Worm (Caenorhabditis elegans) whole organism, mixed stage, embryonic: Measurements from ENCODE around the gene ZK632.9.

Source experiments
- M03D4.4 ChIP-seq: sonication (generic microtip); optimal IDR thresholded peaks from 2 replicates; lab custom pipeline; 2017; ENCODE audit warnings: mild to moderate bottlenecking, missing genetic modification characterization, missing compliant biosample characterization
- blmp-1 ChIP-seq: fragments of 150-350 bp; optimal IDR thresholded peaks from 2 replicates; lab custom pipeline; 2014; ENCODE audit warnings: missing biosample characterization, missing genetic modification characterization
- elt-1 ChIP-seq: sonication (generic microtip); optimal IDR thresholded peaks from 2 replicates; lab custom pipeline; 2017; ENCODE audit warnings: missing genetic modification characterization, mild to moderate bottlenecking, missing compliant biosample characterization, antibody characterized with exemption, moderate library complexity, borderline replicate concordance; ENCODE audit not compliant: insufficient read depth
- elt-3 ChIP-seq: fragments of 150-350 bp; optimal IDR thresholded peaks from 2 replicates; lab custom pipeline; 2014; ENCODE audit warnings: missing biosample characterization, missing genetic modification characterization
- flh-1 ChIP-seq: fragments of 200-800 bp; sonication (Bioruptor generic); optimal IDR thresholded peaks from 2 replicates; lab custom pipeline; 2018; ENCODE audit warnings: mild to moderate bottlenecking, missing genetic modification characterization, moderate library complexity, missing compliant biosample characterization
- hlh-1 ChIP-seq: fragments of 150-350 bp; optimal IDR thresholded peaks from 2 replicates; lab custom pipeline; 2014; ENCODE audit warnings: missing biosample characterization, missing genetic modification reagents, missing genetic modification characterization
- lin-13 ChIP-seq: fragments of 150-350 bp; optimal IDR thresholded peaks from 2 replicates; lab custom pipeline; 2014; ENCODE audit warnings: missing biosample characterization, missing genetic modification characterization
- mep-1 ChIP-seq: fragments of 150-350 bp; optimal IDR thresholded peaks from 2 replicates; lab custom pipeline; 2017; ENCODE audit warnings: missing biosample characterization, missing genetic modification reagents, missing genetic modification characterization, inconsistent platforms
- nhr-12 ChIP-seq: fragments of 150-350 bp; optimal IDR thresholded peaks from 2 replicates; lab custom pipeline; 2014; ENCODE audit warnings: missing biosample characterization, missing genetic modification characterization
- nhr-237 ChIP-seq: fragments of 150-350 bp; optimal IDR thresholded peaks from 2 replicates; lab custom pipeline; 2014; ENCODE audit warnings: missing biosample characterization, missing genetic modification characterization
- sem-2 ChIP-seq: fragments of 200-800 bp; sonication (Bioruptor generic); optimal IDR thresholded peaks from 2 replicates; lab custom pipeline; 2018; ENCODE audit warnings: mild to moderate bottlenecking, missing genetic modification characterization, missing compliant biosample characterization
- snpc-4 ChIP-seq: fragments of 150-350 bp; optimal IDR thresholded peaks from 2 replicates; lab custom pipeline; 2014; ENCODE audit warnings: missing biosample characterization, missing genetic modification characterization
- unc-62 ChIP-seq: fragments of 150-350 bp; optimal IDR thresholded peaks from 2 replicates; lab custom pipeline; 2014; ENCODE audit warnings: missing biosample characterization, missing genetic modification reagents, missing genetic modification characterization
- ztf-11 ChIP-seq: fragments of 150-350 bp; optimal IDR thresholded peaks from 2 replicates; lab custom pipeline; 2014; ENCODE audit warnings: missing biosample characterization, missing genetic modification characterization

DNA sequence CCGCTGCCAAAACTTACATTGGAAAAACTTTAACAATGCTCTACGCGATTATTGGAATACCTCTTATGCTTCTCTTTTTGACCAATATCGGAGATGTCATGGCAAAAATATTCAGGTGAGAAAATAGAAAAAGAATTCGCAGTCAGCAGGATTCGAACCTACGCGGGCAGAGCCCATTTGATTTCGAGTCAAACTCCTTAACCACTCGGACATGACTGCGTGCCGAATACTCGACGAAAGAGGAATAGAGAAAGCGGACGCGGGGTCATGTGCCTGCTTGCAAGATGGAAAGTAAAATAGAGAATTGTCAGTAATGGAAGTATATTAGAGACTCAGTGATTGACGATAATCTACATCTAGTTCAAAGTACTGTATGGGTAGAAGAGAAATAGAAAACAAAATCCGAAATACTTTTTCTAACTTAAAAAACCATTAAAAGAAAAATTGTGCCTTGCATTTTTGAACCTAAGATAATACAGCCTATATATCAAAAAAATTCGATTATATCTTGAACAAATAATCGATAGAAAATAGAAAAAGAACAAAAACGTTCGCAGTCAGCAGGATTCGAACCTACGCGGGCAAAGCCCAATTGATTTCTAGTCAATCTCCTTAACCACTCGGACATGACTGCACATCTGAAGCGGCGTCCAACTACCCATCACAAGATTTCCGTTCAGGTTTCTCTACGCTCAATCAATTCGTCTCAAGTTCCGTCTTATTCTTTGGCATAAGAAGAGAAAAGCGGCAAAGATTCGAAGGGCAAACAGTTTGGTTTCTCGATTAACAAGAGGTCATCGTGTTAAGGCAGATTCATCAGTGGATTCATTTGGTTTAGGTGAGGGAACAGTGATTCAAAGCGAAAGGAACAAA is 36.5 kb upstream of the ZK632.9 start:
- TF ChIP-seq M03D4.4 (tag; lab: Kevin White, UChicago) (peak; percentile 83), elt-3 (tag; lab: Kevin White, UChicago) (no peak), hlh-1 (tag; lab: Kevin White, UChicago) (peak; percentile 26), lin-13 (peak; percentile 23), mep-1 (tag; lab: Kevin White, UChicago) (peak; percentile 53), blmp-1 (tag; lab: Kevin White, UChicago) (no peak), snpc-4 (tag; lab: Kevin White, UChicago) (no peak), nhr-12 (tag; lab: Kevin White, UChicago) (no peak), unc-62 (peak; percentile 32), elt-1 (no peak), nhr-237 (no peak), ztf-11 (no peak), flh-1 (GFP tag; lab: Kevin White, UChicago) (peak; percentile 65), sem-2 (GFP tag; lab: Kevin White, UChicago) (peak; percentile 71)
